Worm (Caenorhabditis elegans) whole organism, L3 larva: Measurements from ENCODE around the gene oig-2.

Experiments
- R02D3.7 ChIP-seq: fragments of 150-350 bp; optimal IDR thresholded peaks from 2 replicates; lab custom pipeline; 2014; ENCODE audit warnings: missing biosample characterization, missing genetic modification characterization
- ZK546.5 ChIP-seq: sonication (generic microtip); optimal IDR thresholded peaks from 2 replicates; lab custom pipeline; 2017; ENCODE audit warnings: missing biosample characterization, missing genetic modification characterization
- aly-2 ChIP-seq: fragments of 150-350 bp; optimal IDR thresholded peaks from 2 replicates; lab custom pipeline; 2014; ENCODE audit warnings: missing biosample characterization, missing genetic modification characterization
- ceh-28 ChIP-seq: fragments of 150-350 bp; optimal IDR thresholded peaks from 2 replicates; lab custom pipeline; 2014; ENCODE audit warnings: missing biosample characterization, missing genetic modification reagents, missing genetic modification characterization
- ceh-82 ChIP-seq: fragments of 150-350 bp; optimal IDR thresholded peaks from 2 replicates; lab custom pipeline; 2014; ENCODE audit warnings: missing biosample characterization, missing genetic modification characterization
- daf-12 ChIP-seq: fragments of 150-350 bp; optimal IDR thresholded peaks from 2 replicates; lab custom pipeline; 2014; ENCODE audit warnings: missing biosample characterization, missing genetic modification reagents, missing genetic modification characterization
- elt-1 ChIP-seq: fragments of 150-350 bp; optimal IDR thresholded peaks from 2 replicates; lab custom pipeline; 2014; ENCODE audit warnings: missing biosample characterization, missing genetic modification characterization
- elt-2 ChIP-seq: sonication (generic microtip); optimal IDR thresholded peaks from 2 replicates; lab custom pipeline; 2016; ENCODE audit warnings: missing genetic modification reagents, mild to moderate bottlenecking, missing genetic modification characterization, missing compliant biosample characterization
- elt-3 ChIP-seq, 3 experiments: fragments of 150-350 bp in 1 of 3; sonication (generic microtip) in 2 of 3; optimal IDR thresholded peaks; 2 replicates in 2 of 3; 4 replicates in 1 of 3; lab custom pipeline; 2014 to 2017; ENCODE audit warnings: missing biosample characterization in 3 of 3, missing genetic modification characterization in 3 of 3
- fkh-10 ChIP-seq: sonication (generic microtip); optimal IDR thresholded peaks from 2 replicates; lab custom pipeline; 2017; ENCODE audit warnings: missing biosample characterization, missing genetic modification reagents, missing genetic modification characterization
- fkh-2 ChIP-seq: fragments of 150-350 bp; optimal IDR thresholded peaks from 2 replicates; lab custom pipeline; 2014; ENCODE audit warnings: missing biosample characterization, missing genetic modification reagents, missing genetic modification characterization
- hmg-11 ChIP-seq: sonication (generic microtip); optimal IDR thresholded peaks from 2 replicates; lab custom pipeline; 2016; ENCODE audit warnings: missing genetic modification characterization, missing compliant biosample characterization
- jun-1 ChIP-seq: fragments of 150-350 bp; optimal IDR thresholded peaks from 2 replicates; lab custom pipeline; 2014; ENCODE audit warnings: missing biosample characterization, missing genetic modification reagents, missing genetic modification characterization
- lin-15B ChIP-seq: fragments of 150-350 bp; optimal IDR thresholded peaks from 2 replicates; lab custom pipeline; 2014; ENCODE audit warnings: missing biosample characterization, missing genetic modification characterization
- lin-39 ChIP-seq: fragments of 150-350 bp; optimal IDR thresholded peaks from 2 replicates; lab custom pipeline; 2018; ENCODE audit warnings: missing biosample characterization, missing genetic modification reagents, missing genetic modification characterization
- mdl-1 ChIP-seq: fragments of 150-350 bp; optimal IDR thresholded peaks from 2 replicates; lab custom pipeline; 2014; ENCODE audit warnings: missing biosample characterization, missing genetic modification characterization
- nfya-1 ChIP-seq: sonication (generic microtip); optimal IDR thresholded peaks from 2 replicates; lab custom pipeline; 2017; ENCODE audit warnings: missing genetic modification characterization, mild to moderate bottlenecking, missing compliant biosample characterization, antibody characterized with exemption, moderate library complexity; ENCODE audit not compliant: insufficient read depth
- nhr-11 ChIP-seq: fragments of 150-350 bp; optimal IDR thresholded peaks from 2 replicates; lab custom pipeline; 2014; ENCODE audit warnings: missing biosample characterization, missing genetic modification characterization
- nhr-12 ChIP-seq: fragments of 150-350 bp; optimal IDR thresholded peaks from 2 replicates; lab custom pipeline; 2014; ENCODE audit warnings: missing biosample characterization, missing genetic modification characterization
- nhr-23 ChIP-seq: fragments of 150-350 bp; optimal IDR thresholded peaks from 2 replicates; lab custom pipeline; 2014; ENCODE audit warnings: missing biosample characterization, missing genetic modification reagents, missing genetic modification characterization
- nhr-237 ChIP-seq: fragments of 150-350 bp; optimal IDR thresholded peaks from 2 replicates; lab custom pipeline; 2014; ENCODE audit warnings: missing biosample characterization, missing genetic modification characterization
- nhr-25 ChIP-seq: sonication (generic microtip); optimal IDR thresholded peaks from 2 replicates; lab custom pipeline; 2017; ENCODE audit warnings: missing biosample characterization, missing genetic modification characterization
- nhr-28 ChIP-seq: fragments of 150-350 bp; optimal IDR thresholded peaks from 2 replicates; lab custom pipeline; 2014; ENCODE audit warnings: missing biosample characterization, missing genetic modification characterization
- nhr-43 ChIP-seq: sonication (generic microtip); optimal IDR thresholded peaks from 2 replicates; lab custom pipeline; 2016; ENCODE audit warnings: mild to moderate bottlenecking, missing genetic modification characterization, missing compliant biosample characterization; ENCODE audit not compliant: poor library complexity, severe bottlenecking
- nhr-67 ChIP-seq: fragments of 150-350 bp; optimal IDR thresholded peaks from 2 replicates; lab custom pipeline; 2014; ENCODE audit warnings: missing biosample characterization, missing genetic modification characterization
- nhr-76 ChIP-seq: fragments of 150-350 bp; sonication (generic microtip); optimal IDR thresholded peaks from 5 replicates; lab custom pipeline; 2014; ENCODE audit warnings: missing biosample characterization, missing genetic modification characterization
- pha-4 ChIP-seq: fragments of 150-350 bp; optimal IDR thresholded peaks from 2 replicates; lab custom pipeline; 2014; ENCODE audit warnings: missing biosample characterization, missing genetic modification reagents, missing genetic modification characterization
- pqm-1 ChIP-seq: fragments of 150-350 bp; optimal IDR thresholded peaks from 2 replicates; lab custom pipeline; 2017; ENCODE audit warnings: missing biosample characterization, missing genetic modification characterization, inconsistent platforms
- skn-1 ChIP-seq: fragments of 150-350 bp; optimal IDR thresholded peaks from 2 replicates; lab custom pipeline; 2014; ENCODE audit warnings: missing biosample characterization, missing genetic modification characterization
- tbx-2 ChIP-seq: sonication (generic microtip); optimal IDR thresholded peaks from 2 replicates; lab custom pipeline; 2016; ENCODE audit warnings: mild to moderate bottlenecking, missing genetic modification characterization, missing compliant biosample characterization
- unc-39 ChIP-seq: sonication (generic microtip); optimal IDR thresholded peaks from 4 replicates; lab custom pipeline; 2017; ENCODE audit warnings: missing biosample characterization, missing genetic modification characterization
- unc-62 ChIP-seq: fragments of 150-350 bp; sonication (generic microtip); optimal IDR thresholded peaks from 4 replicates; lab custom pipeline; 2014; ENCODE audit warnings: missing biosample characterization, missing genetic modification reagents, missing genetic modification characterization
- ztf-4 ChIP-seq: fragments of 150-350 bp; optimal IDR thresholded peaks from 2 replicates; lab custom pipeline; 2014; ENCODE audit warnings: missing biosample characterization, missing genetic modification characterization

Gene oig-2

DNA sequence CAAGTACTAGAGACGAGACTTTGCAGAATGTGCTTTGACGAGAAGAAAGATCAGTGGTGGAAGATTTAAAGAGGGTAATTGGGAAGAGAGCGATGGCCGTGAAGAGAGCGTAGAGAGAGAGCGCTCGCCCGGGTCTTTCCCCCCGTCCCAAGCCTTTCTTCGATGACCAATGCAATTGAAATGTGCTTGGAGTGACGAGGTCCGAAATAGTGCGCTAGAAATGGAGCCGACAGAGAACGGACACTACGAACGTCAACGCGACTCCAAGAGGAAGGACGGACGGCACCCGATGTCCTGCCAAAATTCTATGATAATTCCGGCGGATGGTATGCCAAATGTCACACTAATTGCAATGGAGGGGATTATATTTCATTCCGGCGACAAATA, 22.1 kb upstream of the oig-2 start:
- no peak for TF ChIP-seq nhr-11
- no peak for TF ChIP-seq ceh-82 (tag; lab: Kevin White, UChicago)
- TF ChIP-seq lin-39 (tag; lab: Kevin White, UChicago), result peak; percentile 47
- TF ChIP-seq nhr-12 (tag; lab: Kevin White, UChicago), result no peak
- TF ChIP-seq, all 47 proteins: peak for 1

DNA sequence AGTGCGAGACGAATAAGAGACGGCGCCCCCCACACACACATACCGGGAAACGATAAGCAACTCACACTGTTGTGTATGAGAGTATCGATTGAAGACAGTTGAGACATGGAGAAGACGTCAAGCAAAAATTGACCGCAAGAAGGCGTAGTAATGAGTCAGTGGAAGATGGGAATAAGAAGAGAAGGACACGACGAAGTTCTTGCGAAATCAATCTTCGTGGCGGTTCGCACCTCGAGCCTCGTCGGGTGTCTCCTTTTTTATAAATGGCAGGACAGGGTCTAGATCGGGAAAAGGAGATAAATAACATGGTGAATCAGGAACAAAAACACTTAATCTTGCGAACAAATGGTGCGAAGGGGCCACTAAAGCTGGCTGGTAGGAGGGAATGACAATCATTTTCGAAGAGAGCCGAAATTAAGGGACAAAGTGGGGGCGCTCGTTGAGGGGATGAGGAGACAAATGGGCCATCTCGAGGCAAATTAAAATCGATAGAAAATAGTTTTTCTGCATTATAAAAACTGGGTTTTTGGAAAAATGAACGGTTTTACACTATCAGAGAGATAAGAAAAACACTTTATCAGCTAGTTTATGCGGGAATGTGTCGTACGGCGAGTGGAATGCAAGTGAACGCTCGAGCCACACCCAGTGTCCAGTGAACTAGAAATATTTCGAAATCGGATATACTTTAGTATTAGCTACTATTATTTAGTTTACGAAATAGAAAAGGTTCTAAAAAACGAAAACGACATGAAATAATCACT, 21.5 kb upstream of the oig-2 start:
- TF ChIP-seq lin-39 (tag; lab: Kevin White, UChicago) (peak; percentile 28), ceh-82 (tag; lab: Kevin White, UChicago) (no peak), elt-2 (tag; lab: Kevin White, UChicago) (peak; percentile 65), ceh-28 (tag; lab: Kevin White, UChicago) (peak; percentile 58), elt-3 (tag; optimal IDR thresholded peaks at IDR 0.05; lab: Kevin White, UChicago) (no peak), nfya-1 (tag; lab: Kevin White, UChicago) (no peak), elt-1 (tag; lab: Kevin White, UChicago) (peak; percentile 27), nhr-23 (tag; lab: Kevin White, UChicago) (peak; percentile 22)

DNA sequence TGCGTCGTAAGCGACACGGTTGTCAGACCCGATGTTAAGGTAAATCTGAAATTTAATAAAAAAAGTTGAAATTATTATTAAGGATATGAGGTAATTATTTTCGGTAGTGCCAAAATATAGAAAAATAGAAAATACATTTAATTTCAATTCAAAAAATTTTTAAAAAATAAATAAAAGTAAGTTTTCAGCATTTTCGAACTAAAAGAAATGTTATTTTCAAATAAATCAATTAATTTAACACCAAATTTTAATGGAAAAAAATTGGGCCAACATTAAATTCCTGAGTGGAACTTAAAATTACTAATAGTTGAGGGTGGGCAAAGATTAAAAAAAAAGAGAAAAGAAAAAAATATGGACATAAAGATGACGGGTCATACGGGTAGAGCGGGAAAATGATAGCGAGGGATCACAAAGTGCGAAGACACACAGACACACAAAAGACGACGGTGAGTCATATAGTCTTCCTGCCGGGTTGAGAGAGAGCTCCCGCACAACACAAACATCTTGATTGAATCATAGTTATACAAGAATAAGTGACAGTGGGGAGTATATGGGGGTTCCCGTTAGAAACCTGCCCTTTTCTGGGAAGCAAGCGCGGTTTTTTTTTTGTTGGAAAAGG, 17.9 kb upstream of the oig-2 start, which contains the start of gene max-2:
max-2 (minus strand) TSS at position 51 of the 619 bp plus-strand sequence.
- no peak for TF ChIP-seq mdl-1 (tag; lab: Kevin White, UChicago)
- no peak for TF ChIP-seq nhr-43 (tag; lab: Kevin White, UChicago)
- no peak for TF ChIP-seq nfya-1 (tag; lab: Kevin White, UChicago)
- no peak for TF ChIP-seq hmg-11 (tag; lab: Kevin White, UChicago)
- TF ChIP-seq skn-1, result no peak
- TF ChIP-seq lin-15B (tag; lab: Kevin White, UChicago), result no peak
- peak; percentile 63 for TF ChIP-seq pha-4 (tag; lab: Kevin White, UChicago)
- no peak for TF ChIP-seq ztf-4 (tag; lab: Kevin White, UChicago)
- peak; percentile 15 for TF ChIP-seq jun-1 (tag; lab: Kevin White, UChicago)
- peak; percentile 28 for TF ChIP-seq pqm-1
- TF ChIP-seq nhr-237 (tag; lab: Kevin White, UChicago), result no peak
- no peak for TF ChIP-seq ZK546.5 (tag; lab: Kevin White, UChicago)
- peak; percentile 5 for TF ChIP-seq elt-2 (tag; lab: Kevin White, UChicago)
- TF ChIP-seq nhr-67, result no peak
- TF ChIP-seq unc-39, result no peak
- TF ChIP-seq fkh-2 (tag; lab: Kevin White, UChicago), result no peak
- no peak for TF ChIP-seq nhr-12 (tag; lab: Kevin White, UChicago)

DNA sequence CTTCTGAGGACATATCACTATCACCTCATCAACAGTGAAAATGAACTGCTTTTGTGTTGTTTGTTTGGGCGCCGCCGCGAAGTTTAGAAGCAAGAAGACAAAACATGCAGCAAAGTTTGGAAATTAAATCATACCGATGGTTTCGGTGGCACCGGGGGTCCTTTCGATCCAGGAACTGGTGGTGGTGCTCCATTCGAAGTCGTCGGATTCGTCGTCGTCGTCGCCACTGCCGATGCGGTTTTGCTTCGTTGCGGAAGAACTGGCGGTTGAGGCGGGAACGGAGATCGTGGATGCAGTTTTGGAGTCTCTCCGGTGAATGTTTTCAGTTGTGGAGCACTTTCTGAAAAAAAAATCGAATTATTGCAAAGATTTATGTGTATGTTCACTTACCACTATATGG, 15.6 kb upstream of the oig-2 start:
- TF ChIP-seq unc-39 (no peak), pha-4 (tag; lab: Kevin White, UChicago) (no peak), fkh-10 (GFP tag; lab: Kevin White, UChicago) (no peak), ZK546.5 (tag; lab: Kevin White, UChicago) (no peak), aly-2 (no peak), tbx-2 (tag; lab: Kevin White, UChicago) (no peak), nhr-76 (tag; lab: Kevin White, UChicago) (no peak), ceh-82 (tag; lab: Kevin White, UChicago) (no peak)

DNA sequence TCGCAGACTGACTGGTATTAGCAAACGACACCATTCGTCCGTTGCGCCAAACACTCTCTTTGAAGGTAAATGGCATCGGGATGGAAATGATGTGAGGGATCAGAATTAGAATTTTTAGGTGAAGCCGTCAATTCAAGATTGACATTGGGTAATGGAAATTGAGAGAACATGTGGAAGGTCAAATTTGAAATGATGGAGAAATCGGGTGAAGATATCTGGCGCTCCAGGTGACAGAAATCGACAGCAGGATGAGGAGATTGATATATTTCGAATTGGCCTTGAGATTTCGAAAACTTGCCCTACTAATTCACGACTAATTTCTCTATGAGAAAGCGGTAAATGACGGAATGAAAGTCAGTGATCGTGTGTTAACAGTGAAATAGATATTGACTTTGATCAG, 14.6 kb upstream of the oig-2 start:
- TF ChIP-seq unc-62 (peak; percentile 2), tbx-2 (tag; lab: Kevin White, UChicago) (no peak), ztf-4 (tag; lab: Kevin White, UChicago) (no peak), R02D3.7 (no peak), elt-2 (tag; lab: Kevin White, UChicago) (no peak), nhr-67 (no peak), nhr-11 (no peak), mdl-1 (tag; lab: Kevin White, UChicago) (no peak), nhr-43 (tag; lab: Kevin White, UChicago) (no peak), nhr-28 (tag; lab: Kevin White, UChicago) (no peak), skn-1 (no peak), nhr-25 (peak; percentile 59), unc-39 (no peak), daf-12 (tag; lab: Kevin White, UChicago) (no peak), nhr-23 (tag; lab: Kevin White, UChicago) (no peak), fkh-10 (GFP tag; lab: Kevin White, UChicago) (no peak)
